Worm (Caenorhabditis elegans) whole organism, L2 larva: ENCODE data around the gene sams-5.

ENCODE experiments used
- C34F6.9 ChIP-seq: fragments of 150-350 bp; optimal IDR thresholded peaks from 2 replicates; lab custom pipeline; 2014; ENCODE audit warnings: missing biosample characterization, missing genetic modification characterization
- F13H6.1 ChIP-seq: sonication (generic microtip); optimal IDR thresholded peaks from 2 replicates; lab custom pipeline; 2016; ENCODE audit warnings: missing genetic modification characterization, missing compliant biosample characterization
- R02D3.7 ChIP-seq: fragments of 150-350 bp; optimal IDR thresholded peaks from 2 replicates; lab custom pipeline; 2014; ENCODE audit warnings: missing biosample characterization, missing genetic modification characterization
- Y55F3AM.14 ChIP-seq: fragments of 200-800 bp; sonication (Bioruptor generic); optimal IDR thresholded peaks from 2 replicates; lab custom pipeline; 2018; ENCODE audit warnings: mild to moderate bottlenecking, missing genetic modification characterization, missing compliant biosample characterization
- ZK546.5 ChIP-seq: sonication (generic microtip); optimal IDR thresholded peaks from 2 replicates; lab custom pipeline; 2017; ENCODE audit warnings: missing biosample characterization, missing genetic modification characterization
- alr-1 ChIP-seq: fragments of 150-350 bp; optimal IDR thresholded peaks from 2 replicates; lab custom pipeline; 2014; ENCODE audit warnings: missing biosample characterization, missing genetic modification characterization
- aly-2 ChIP-seq: fragments of 150-350 bp; optimal IDR thresholded peaks from 2 replicates; lab custom pipeline; 2014; ENCODE audit warnings: missing biosample characterization, missing genetic modification characterization
- ama-1 ChIP-seq: fragments of 150-350 bp; optimal IDR thresholded peaks from 2 replicates; lab custom pipeline; 2018; ENCODE audit warnings: inconsistent platforms
- blmp-1 ChIP-seq: sonication (generic microtip); optimal IDR thresholded peaks from 2 replicates; lab custom pipeline; 2017; ENCODE audit warnings: missing genetic modification characterization, mild to moderate bottlenecking, missing compliant biosample characterization, antibody characterized with exemption, moderate library complexity; ENCODE audit not compliant: insufficient read depth
- ceh-16 ChIP-seq: fragments of 150-350 bp; optimal IDR thresholded peaks from 2 replicates; lab custom pipeline; 2014; ENCODE audit warnings: missing biosample characterization, missing genetic modification characterization
- ceh-82 ChIP-seq: fragments of 150-350 bp; optimal IDR thresholded peaks from 2 replicates; lab custom pipeline; 2014; ENCODE audit warnings: missing biosample characterization, missing genetic modification characterization
- crh-2 ChIP-seq: sonication (generic microtip); optimal IDR thresholded peaks from 2 replicates; lab custom pipeline; 2017; ENCODE audit warnings: missing biosample characterization, missing genetic modification characterization
- dmd-4 ChIP-seq: sonication (generic microtip); optimal IDR thresholded peaks from 2 replicates; lab custom pipeline; 2017; ENCODE audit warnings: missing biosample characterization, missing genetic modification characterization
- egl-27 ChIP-seq: sonication (generic microtip); optimal IDR thresholded peaks from 3 replicates; lab custom pipeline; 2017; ENCODE audit warnings: missing biosample characterization, missing genetic modification reagents, missing genetic modification characterization
- elt-1 ChIP-seq: fragments of 150-350 bp; optimal IDR thresholded peaks from 2 replicates; lab custom pipeline; 2014; ENCODE audit warnings: missing biosample characterization, missing genetic modification characterization
- elt-3 ChIP-seq: sonication (generic microtip); optimal IDR thresholded peaks from 2 replicates; lab custom pipeline; 2017; ENCODE audit warnings: missing biosample characterization, missing genetic modification characterization
- fos-1 ChIP-seq: fragments of 150-350 bp; optimal IDR thresholded peaks from 2 replicates; lab custom pipeline; 2014; ENCODE audit warnings: missing biosample characterization, missing genetic modification characterization
- gmeb-1 ChIP-seq: fragments of 150-350 bp; optimal IDR thresholded peaks from 2 replicates; lab custom pipeline; 2014; ENCODE audit warnings: missing biosample characterization, missing genetic modification characterization
- lin-11 ChIP-seq: fragments of 150-350 bp; sonication (generic microtip); optimal IDR thresholded peaks from 2 replicates; lab custom pipeline; 2014; ENCODE audit warnings: missing biosample characterization, missing genetic modification characterization, inconsistent platforms, mixed read lengths
- lin-13 ChIP-seq: fragments of 150-350 bp; optimal IDR thresholded peaks from 2 replicates; lab custom pipeline; 2014; ENCODE audit warnings: missing biosample characterization, missing genetic modification reagents, missing genetic modification characterization
- lin-39 ChIP-seq: fragments of 150-350 bp; optimal IDR thresholded peaks from 2 replicates; lab custom pipeline; 2014; ENCODE audit warnings: missing biosample characterization, missing genetic modification reagents, missing genetic modification characterization
- lsy-2 ChIP-seq, 2 experiments: fragments of 150-350 bp in 1 of 2; sonication (generic microtip) in 1 of 2; optimal IDR thresholded peaks; 2 replicates each; lab custom pipeline; 2014 to 2017; ENCODE audit warnings: missing biosample characterization in 2 of 2, missing genetic modification characterization in 2 of 2
- mab-5 ChIP-seq: fragments of 150-350 bp; optimal IDR thresholded peaks from 2 replicates; lab custom pipeline; 2014; ENCODE audit warnings: missing biosample characterization, missing genetic modification characterization
- mbf-1 ChIP-seq: sonication (generic microtip); optimal IDR thresholded peaks from 2 replicates; lab custom pipeline; 2017; ENCODE audit warnings: missing biosample characterization, missing genetic modification characterization
- mdl-1 ChIP-seq, 2 experiments: fragments of 150-350 bp in 1 of 2; sonication (generic microtip) in 1 of 2; optimal IDR thresholded peaks; 2 replicates each; lab custom pipeline; 2017; ENCODE audit warnings: missing biosample characterization in 2 of 2, missing genetic modification characterization in 2 of 2
- nhr-10 ChIP-seq: sonication (generic microtip); optimal IDR thresholded peaks from 2 replicates; lab custom pipeline; 2017; ENCODE audit warnings: missing biosample characterization, missing genetic modification characterization
- nhr-11 ChIP-seq: fragments of 150-350 bp; optimal IDR thresholded peaks from 2 replicates; lab custom pipeline; 2014; ENCODE audit warnings: missing biosample characterization, missing genetic modification characterization
- nhr-12 ChIP-seq: fragments of 150-350 bp; optimal IDR thresholded peaks from 2 replicates; lab custom pipeline; 2014; ENCODE audit warnings: missing biosample characterization, missing genetic modification characterization
- nhr-129 ChIP-seq: fragments of 150-350 bp; optimal IDR thresholded peaks from 2 replicates; lab custom pipeline; 2014; ENCODE audit warnings: missing biosample characterization, missing genetic modification characterization
- nhr-21 ChIP-seq: fragments of 150-350 bp; optimal IDR thresholded peaks from 2 replicates; lab custom pipeline; 2014; ENCODE audit warnings: missing biosample characterization, missing genetic modification characterization
- nhr-23 ChIP-seq: fragments of 150-350 bp; optimal IDR thresholded peaks from 2 replicates; lab custom pipeline; 2014; ENCODE audit warnings: missing biosample characterization, missing genetic modification reagents, missing genetic modification characterization
- nhr-237 ChIP-seq: fragments of 150-350 bp; optimal IDR thresholded peaks from 2 replicates; lab custom pipeline; 2014; ENCODE audit warnings: missing biosample characterization, missing genetic modification characterization
- nhr-25 ChIP-seq: fragments of 150-350 bp; sonication (generic microtip); optimal IDR thresholded peaks from 3 replicates; lab custom pipeline; 2014; ENCODE audit warnings: missing biosample characterization, missing genetic modification characterization
- nhr-6 ChIP-seq: fragments of 150-350 bp; optimal IDR thresholded peaks from 2 replicates; lab custom pipeline; 2014; ENCODE audit warnings: missing biosample characterization, missing genetic modification characterization
- nhr-77 ChIP-seq: fragments of 150-350 bp; optimal IDR thresholded peaks from 2 replicates; lab custom pipeline; 2014; ENCODE audit warnings: missing biosample characterization, missing genetic modification characterization
- peb-1 ChIP-seq: fragments of 150-350 bp; optimal IDR thresholded peaks from 2 replicates; lab custom pipeline; 2014; ENCODE audit warnings: missing biosample characterization, missing genetic modification characterization
- sem-4 ChIP-seq: fragments of 150-350 bp; optimal IDR thresholded peaks from 2 replicates; lab custom pipeline; 2014; ENCODE audit warnings: missing biosample characterization, missing genetic modification reagents, missing genetic modification characterization
- skn-1 ChIP-seq: sonication (generic microtip); optimal IDR thresholded peaks from 2 replicates; lab custom pipeline; 2017; ENCODE audit warnings: missing biosample characterization, missing genetic modification characterization
- sma-3 ChIP-seq: sonication (generic microtip); optimal IDR thresholded peaks from 2 replicates; lab custom pipeline; 2016; ENCODE audit warnings: missing genetic modification reagents, missing genetic modification characterization, missing compliant biosample characterization
- sma-9 ChIP-seq, 2 experiments: fragments of 150-350 bp in 1 of 2; sonication (generic microtip) in 1 of 2; optimal IDR thresholded peaks; 2 replicates each; lab custom pipeline; 2014 to 2016; ENCODE audit warnings: missing genetic modification characterization in 2 of 2, mild to moderate bottlenecking in 1 of 2, missing biosample characterization in 1 of 2, missing compliant biosample characterization in 1 of 2, missing genetic modification reagents in 1 of 2, moderate library complexity in 1 of 2
- snpc-4 ChIP-seq: fragments of 150-350 bp; optimal IDR thresholded peaks from 2 replicates; lab custom pipeline; 2014; ENCODE audit warnings: missing biosample characterization, missing genetic modification characterization
- unc-39 ChIP-seq: fragments of 150-350 bp; optimal IDR thresholded peaks from 2 replicates; lab custom pipeline; 2014; ENCODE audit warnings: missing biosample characterization, missing genetic modification characterization
- unc-55 ChIP-seq: fragments of 150-350 bp; sonication (generic microtip); optimal IDR thresholded peaks from 3 replicates; lab custom pipeline; 2014; ENCODE audit warnings: missing biosample characterization, missing genetic modification reagents, missing genetic modification characterization
- unc-62 ChIP-seq: fragments of 150-350 bp; optimal IDR thresholded peaks from 2 replicates; lab custom pipeline; 2014; ENCODE audit warnings: missing biosample characterization, missing genetic modification reagents, missing genetic modification characterization
- zag-1 ChIP-seq: fragments of 150-350 bp; optimal IDR thresholded peaks from 2 replicates; lab custom pipeline; 2014; ENCODE audit warnings: missing biosample characterization, missing genetic modification characterization
- ztf-1 ChIP-seq: fragments of 200-800 bp; sonication (Bioruptor generic); conservative IDR thresholded peaks from 2 replicates; pipeline ENCODE4 v1.3.6; 2022; ENCODE audit warnings: missing genetic modification characterization, missing compliant biosample characterization
- ztf-11 ChIP-seq: sonication (generic microtip); optimal IDR thresholded peaks from 2 replicates; lab custom pipeline; 2017; ENCODE audit warnings: missing biosample characterization, missing genetic modification characterization
- ztf-4 ChIP-seq: fragments of 150-350 bp; optimal IDR thresholded peaks from 2 replicates; lab custom pipeline; 2014; ENCODE audit warnings: missing biosample characterization, missing genetic modification characterization

sams-5 gene

ce11 chrIV:6323654-6324224 is 44.4 kb upstream of the sams-5 start, which contains the start of gene sqd-1 (continued):
- peak; percentile 95 for TF ChIP-seq C34F6.9 (tag; lab: Kevin White, UChicago)
- TF ChIP-seq ztf-1: no peak
- peak; percentile 98 to 99 for TF ChIP-seq lsy-2 (tag; optimal IDR thresholded peaks at IDR 0.05; lab: Kevin White, UChicago)
- peak; percentile 97 for TF ChIP-seq sma-3 (GFP tag; lab: Kevin White, UChicago)
- TF ChIP-seq, all 48 proteins: peak for 34

- TF ChIP-seq skn-1 (tag; lab: Kevin White, UChicago) (no peak), nhr-237 (tag; lab: Kevin White, UChicago) (no peak), lin-11 (tag; lab: Kevin White, UChicago) (peak; percentile 73), snpc-4 (tag; lab: Kevin White, UChicago) (peak; percentile 81), nhr-11 (no peak), ztf-4 (tag; lab: Kevin White, UChicago) (peak; percentile 88), mab-5 (tag; lab: Kevin White, UChicago) (peak; percentile 66), lin-39 (tag; lab: Kevin White, UChicago) (no peak), ztf-11 (tag; lab: Kevin White, UChicago) (no peak), R02D3.7 (tag; lab: Kevin White, UChicago) (peak; percentile 71), F13H6.1 (tag; lab: Kevin White, UChicago) (peak; percentile 89), C34F6.9 (tag; lab: Kevin White, UChicago) (peak; percentile 93), Y55F3AM.14 (GFP tag; lab: Kevin White, UChicago) (peak; percentile 23), sma-9 (GFP tag; optimal IDR thresholded peaks at IDR 0.05; lab: Kevin White, UChicago) (peak; percentile 98), sma-9 (tag; optimal IDR thresholded peaks at IDR 0.05; lab: Kevin White, UChicago) (no peak), lin-13 (peak; percentile 90), sem-4 (tag; lab: Kevin White, UChicago) (peak; percentile 80), mdl-1 (tag; optimal IDR thresholded peaks at IDR 0.05; lab: Kevin White, UChicago) (peak in 1 of 2 experiments; percentile 25), ceh-82 (peak; percentile 8), crh-2 (tag; lab: Kevin White, UChicago) (peak; percentile 95), elt-3 (no peak), dmd-4 (peak; percentile 32), nhr-12 (no peak), sma-3 (GFP tag; lab: Kevin White, UChicago) (peak; percentile 94), blmp-1 (peak; percentile 44), nhr-6 (tag; lab: Kevin White, UChicago) (peak; percentile 94), gmeb-1 (peak; percentile 98), mbf-1 (tag; lab: Kevin White, UChicago) (no peak), alr-1 (no peak), fos-1 (tag; lab: Kevin White, UChicago) (peak; percentile 57), nhr-129 (tag; lab: Kevin White, UChicago) (no peak), lsy-2 (tag; optimal IDR thresholded peaks at IDR 0.05; lab: Kevin White, UChicago) (peak; percentile 88 to 95), ama-1 (lab: Kevin White, UChicago) (peak; percentile 38), nhr-21 (tag; lab: Kevin White, UChicago) (peak; percentile 86), peb-1 (tag; lab: Kevin White, UChicago) (no peak), elt-1 (tag; lab: Kevin White, UChicago) (no peak), ztf-1 (no peak), nhr-23 (tag; lab: Kevin White, UChicago) (no peak), aly-2 (tag; lab: Kevin White, UChicago) (no peak), unc-62 (GFP tag; lab: Kevin White, UChicago) (no peak), zag-1 (tag; lab: Kevin White, UChicago) (peak; percentile 34), egl-27 (peak; percentile 84), nhr-77 (tag; lab: Kevin White, UChicago) (peak; percentile 42), nhr-25 (tag; lab: Kevin White, UChicago) (peak; percentile 94), ZK546.5 (tag; lab: Kevin White, UChicago) (peak; percentile 89), unc-55 (peak; percentile 98), ceh-16 (tag; lab: Kevin White, UChicago) (peak; percentile 69), unc-39 (tag; lab: Kevin White, UChicago) (no peak), nhr-10 (tag; lab: Kevin White, UChicago) (no peak)
These were observed 42.3 kb upstream of the sams-5 start, which contains the start of gene Y73B6BL.29 for ce11 chrIV:6321667-6322066. Gene Y73B6BL.29, plus strand, starts transcription at chrIV:6321929.
